Fruit fly (Drosophila melanogaster) whole organism: Measurements from ENCODE around the gene CG34328.

Experiments
- psq ChIP-seq: fragments of >200 bp; optimal IDR thresholded peaks from 2 replicates; lab custom pipeline; 2017
- usp ChIP-seq: fragments of >200 bp; optimal IDR thresholded peaks from 2 replicates; lab custom pipeline; 2017; ENCODE audit warnings: missing biosample characterization, missing genetic modification characterization, mixed read lengths

- TF ChIP-seq usp (GFP tag; lab: Kevin White, UChicago) = no peak
- TF ChIP-seq psq (lab: Kevin White, UChicago) = no peak
Measured at dm6 chrX:18366033-18366850, 33.6 kb downstream of the CG34328 start, which contains the start of gene CrebB.
